Fruit fly (Drosophila melanogaster) S2 (cell line): ENCODE data around the gene CG32532.

ENCODE experiments used
- CG8478 ChIP-seq: fragments of >200 bp; optimal IDR thresholded peaks from 2 replicates; lab custom pipeline; 2018
- CTCF ChIP-seq, 2 experiments: fragments of >200 bp; optimal IDR thresholded peaks; 2 replicates each; lab custom pipeline; 2018

DNA sequence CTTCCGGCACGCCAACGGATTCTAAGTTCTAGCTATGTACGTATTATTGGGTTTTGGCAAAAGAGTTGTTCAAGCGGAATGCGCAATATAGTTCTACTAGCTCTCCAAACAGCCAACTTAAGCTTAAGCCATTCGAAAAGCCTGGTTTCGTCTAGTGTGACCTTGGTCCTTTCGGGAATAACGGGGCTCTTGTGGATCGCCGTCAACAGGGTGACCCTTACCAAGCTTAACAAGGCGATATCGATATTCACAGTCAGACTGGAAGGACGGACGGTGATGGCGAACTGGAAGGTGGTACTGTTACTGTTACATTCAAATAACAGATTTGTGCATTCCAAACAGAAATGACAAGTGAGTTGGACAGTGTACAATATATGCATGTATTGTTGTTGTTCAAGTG lies 26.4 kb upstream of the CG32532 start:
- TF ChIP-seq CG8478 (lab: Kevin White, UChicago) (no peak), CTCF (optimal IDR thresholded peaks at IDR 0.05; lab: Kevin White, UChicago) (no peak)
